Fruit fly (Drosophila melanogaster) whole organism, wandering third instar larva: Measurements from ENCODE around the gene Elp5.

Experiments used
- Abd-B ChIP-seq: fragments of >200 bp; optimal IDR thresholded peaks from 2 replicates; lab custom pipeline; 2017; ENCODE audit warnings: missing biosample characterization, missing genetic modification characterization
- CG32264 ChIP-seq: fragments of 200-800 bp; sonication (Bioruptor generic); optimal IDR thresholded peaks from 2 replicates; lab custom pipeline; 2016; ENCODE audit warnings: missing biosample characterization, missing genetic modification characterization
- CG9705 ChIP-seq: fragments of 200-800 bp; sonication (Bioruptor generic); optimal IDR thresholded peaks from 2 replicates; lab custom pipeline; 2018; ENCODE audit warnings: missing biosample characterization, mild to moderate bottlenecking, missing genetic modification characterization
- CrebA ChIP-seq: fragments of 200-800 bp; sonication (Bioruptor generic); optimal IDR thresholded peaks from 2 replicates; lab custom pipeline; 2016; ENCODE audit warnings: missing biosample characterization, mild to moderate bottlenecking, missing genetic modification characterization, borderline replicate concordance
- Dfd ChIP-seq: fragments of >200 bp; optimal IDR thresholded peaks from 2 replicates; lab custom pipeline; 2017; ENCODE audit warnings: missing biosample characterization, missing genetic modification characterization
- Dif ChIP-seq: fragments of 200-275, 200-300 bp; sonication (Bioruptor generic); optimal IDR thresholded peaks from 2 replicates; lab custom pipeline; 2018; ENCODE audit warnings: missing biosample characterization, missing genetic modification characterization; ENCODE audit not compliant: partially characterized antibody
- GATAd ChIP-seq: sonication (Bioruptor generic); optimal IDR thresholded peaks from 2 replicates; lab custom pipeline; 2016; ENCODE audit warnings: missing biosample characterization, missing genetic modification characterization
- HLH106 ChIP-seq: fragments of 200-800 bp; optimal IDR thresholded peaks from 3 replicates; lab custom pipeline; 2019; ENCODE audit warnings: missing biosample characterization, mild to moderate bottlenecking, missing genetic modification characterization, moderate library complexity
- Hnf4 ChIP-seq: fragments of 200-800 bp; sonication (Bioruptor generic); optimal IDR thresholded peaks from 2 replicates; lab custom pipeline; 2016; ENCODE audit warnings: missing biosample characterization, mild to moderate bottlenecking, missing genetic modification characterization
- Hr78 ChIP-seq: fragments of >200 bp; optimal IDR thresholded peaks from 2 replicates; lab custom pipeline; 2017; ENCODE audit warnings: missing biosample characterization, missing genetic modification characterization
- Hr83 ChIP-seq: fragments of 200-300 bp; sonication (Bioruptor generic); optimal IDR thresholded peaks from 2 replicates; lab custom pipeline; 2016; ENCODE audit warnings: missing biosample characterization, mild to moderate bottlenecking, missing genetic modification characterization, moderate library complexity; ENCODE audit not compliant: poor library complexity, severe bottlenecking
- Jra ChIP-seq: sonication (Bioruptor generic); optimal IDR thresholded peaks from 2 replicates; lab custom pipeline; 2016; ENCODE audit warnings: missing biosample characterization, missing genetic modification characterization
- Mio ChIP-seq: sonication (Bioruptor generic); optimal IDR thresholded peaks from 2 replicates; lab custom pipeline; 2016; ENCODE audit warnings: missing biosample characterization, missing genetic modification characterization
- Myc ChIP-seq: fragments of >200 bp; optimal IDR thresholded peaks from 2 replicates; lab custom pipeline; 2017
- N ChIP-seq: fragments of >200 bp; optimal IDR thresholded peaks from 2 replicates; lab custom pipeline; 2018; ENCODE audit warnings: missing biosample characterization, missing external identifiers, missing genetic modification characterization
- OdsH ChIP-seq: fragments of 200-800 bp; sonication (Bioruptor generic); optimal IDR thresholded peaks from 2 replicates; lab custom pipeline; 2016; ENCODE audit warnings: missing biosample characterization, mild to moderate bottlenecking, missing genetic modification characterization
- Rel ChIP-seq, 2 experiments: fragments of 200-800 bp; sonication (Bioruptor generic) in 1 of 2; optimal IDR thresholded peaks; 2 replicates in 1 of 2; 3 replicates in 1 of 2; lab custom pipeline; 2016 to 2019; ENCODE audit warnings: mild to moderate bottlenecking in 2 of 2, missing biosample characterization in 2 of 2, missing genetic modification characterization in 2 of 2, moderate library complexity in 1 of 2
- Sp1 ChIP-seq: fragments of 200-800 bp; sonication (Bioruptor generic); optimal IDR thresholded peaks from 3 replicates; lab custom pipeline; 2019; ENCODE audit warnings: missing biosample characterization, mild to moderate bottlenecking, missing genetic modification characterization, moderate library complexity
- Vsx2 ChIP-seq: fragments of 200-300, 225-300 bp; sonication (Bioruptor generic); optimal IDR thresholded peaks from 2 replicates; lab custom pipeline; 2018; ENCODE audit warnings: missing biosample characterization, missing genetic modification characterization; ENCODE audit not compliant: partially characterized antibody
- br ChIP-seq: fragments of 200-800 bp; sonication (Bioruptor generic); optimal IDR thresholded peaks from 2 replicates; lab custom pipeline; 2016; ENCODE audit warnings: missing biosample characterization, missing genetic modification characterization
- brk ChIP-seq: fragments of 200-800 bp; sonication (Bioruptor generic); optimal IDR thresholded peaks from 2 replicates; lab custom pipeline; 2016; ENCODE audit warnings: missing biosample characterization, mild to moderate bottlenecking, missing genetic modification characterization
- dl ChIP-seq, 2 experiments: fragments of 175-275, 200-275 bp in 1 of 2; fragments of 200-275 bp in 1 of 2; sonication (Bioruptor generic); optimal IDR thresholded peaks; lab custom pipeline; 2018; ENCODE audit warnings: mild to moderate bottlenecking in 2 of 2, missing biosample characterization in 2 of 2, missing genetic modification characterization in 2 of 2, moderate library complexity in 2 of 2; ENCODE audit not compliant: partially characterized antibody in 2 of 2, insufficient read depth in 1 of 2
- dmrt93B ChIP-seq: fragments of 200-800 bp; sonication (Bioruptor generic); optimal IDR thresholded peaks from 2 replicates; lab custom pipeline; 2018; ENCODE audit warnings: missing biosample characterization, mild to moderate bottlenecking, missing genetic modification characterization
- dsf ChIP-seq: sonication (Bioruptor generic); optimal IDR thresholded peaks from 2 replicates; lab custom pipeline; 2016; ENCODE audit warnings: missing biosample characterization, missing genetic modification characterization, borderline replicate concordance
- ey ChIP-seq: fragments of 200-800 bp; sonication (Bioruptor generic); optimal IDR thresholded peaks from 2 replicates; lab custom pipeline; 2016; ENCODE audit warnings: missing biosample characterization, missing genetic modification characterization
- foxo ChIP-seq, 2 experiments: fragments of 200-800 bp; sonication (Bioruptor generic); optimal IDR thresholded peaks; 2 replicates in 1 of 2; 3 replicates in 1 of 2; lab custom pipeline; 2016 to 2017; ENCODE audit warnings: missing biosample characterization in 2 of 2, missing genetic modification characterization in 2 of 2
- fru ChIP-seq: fragments of 200-800 bp; sonication (Bioruptor generic); optimal IDR thresholded peaks from 3 replicates; lab custom pipeline; 2016; ENCODE audit warnings: missing biosample characterization, mild to moderate bottlenecking, missing genetic modification characterization
- h ChIP-seq: fragments of 200-800 bp; sonication (Bioruptor generic); optimal IDR thresholded peaks from 3 replicates; lab custom pipeline; 2016; ENCODE audit warnings: missing biosample characterization, mild to moderate bottlenecking, missing genetic modification characterization
- jim ChIP-seq: fragments of 175-275, 200-325 bp; sonication (Bioruptor generic); optimal IDR thresholded peaks from 2 replicates; lab custom pipeline; 2016; ENCODE audit warnings: missing biosample characterization, mild to moderate bottlenecking, missing genetic modification characterization
- lola ChIP-seq: fragments of >200 bp; optimal IDR thresholded peaks from 2 replicates; lab custom pipeline; 2017; ENCODE audit warnings: missing biosample characterization, missing genetic modification characterization
- pan ChIP-seq: fragments of >200 bp; optimal IDR thresholded peaks from 2 replicates; lab custom pipeline; 2017
- psq ChIP-seq: fragments of 200-800 bp; sonication (Bioruptor generic); optimal IDR thresholded peaks from 3 replicates; lab custom pipeline; 2017; ENCODE audit warnings: missing biosample characterization, mild to moderate bottlenecking, missing genetic modification characterization, moderate library complexity
- rgr ChIP-seq: fragments of 200-800 bp; sonication (Bioruptor generic); optimal IDR thresholded peaks from 3 replicates; lab custom pipeline; 2016; ENCODE audit warnings: missing biosample characterization, mild to moderate bottlenecking, missing genetic modification characterization
- sage ChIP-seq: fragments of 200-800 bp; sonication (Bioruptor generic); optimal IDR thresholded peaks from 2 replicates; lab custom pipeline; 2016; ENCODE audit warnings: missing biosample characterization, mild to moderate bottlenecking, missing genetic modification characterization
- sv ChIP-seq: fragments of 200-800 bp; sonication (Bioruptor generic); optimal IDR thresholded peaks from 3 replicates; lab custom pipeline; 2016; ENCODE audit warnings: missing biosample characterization, missing genetic modification characterization
- tai ChIP-seq: sonication (Bioruptor generic); optimal IDR thresholded peaks from 2 replicates; lab custom pipeline; 2016; ENCODE audit warnings: missing biosample characterization, missing genetic modification characterization
- usp ChIP-seq: fragments of >200 bp; optimal IDR thresholded peaks from 2 replicates; lab custom pipeline; 2017; ENCODE audit warnings: missing biosample characterization, missing genetic modification characterization
- woc ChIP-seq: sonication (Bioruptor generic); optimal IDR thresholded peaks from 2 replicates; lab custom pipeline; 2016; ENCODE audit warnings: missing biosample characterization, mild to moderate bottlenecking, missing genetic modification characterization

The Elp5 gene

dm6 chr3L:2257412-2257862 is at the start of gene Elp5, which contains the start of gene CG1275:
Elp5 (plus strand) TSS chr3L:2257456.
CG1275 (minus strand) TSS chr3L:2257423.
- TF ChIP-seq woc (GFP tag; lab: Kevin White, UChicago) (peak; percentile 95), Vsx2 (GFP tag; lab: Kevin White, UChicago) (no peak), sv (peak; percentile 96), lola (GFP tag; lab: Kevin White, UChicago) (no peak), sage (peak; percentile 94), Mio (peak; percentile 91), h (peak; percentile 100), Hnf4 (GFP tag; lab: Kevin White, UChicago) (peak; percentile 98), tai (GFP tag; lab: Kevin White, UChicago) (no peak), usp (GFP tag; lab: Kevin White, UChicago) (no peak), dl (GFP tag; optimal IDR thresholded peaks at IDR 0.05; lab: Kevin White, UChicago; ENCODE audit: insufficient read depth in 1 of 2, partially characterized antibody in 2 of 2) (no peak), Jra (peak; percentile 97), Abd-B (GFP tag; lab: Kevin White, UChicago) (no peak), fru (GFP tag; lab: Kevin White, UChicago) (peak; percentile 97), brk (GFP tag; lab: Kevin White, UChicago) (no peak), jim (GFP tag; lab: Kevin White, UChicago) (peak; percentile 85), Dfd (GFP tag; lab: Kevin White, UChicago) (no peak), psq (GFP tag; lab: Kevin White, UChicago) (peak; percentile 95), HLH106 (tag; lab: Kevin White, UChicago) (peak; percentile 99), br (peak; percentile 99), Hr83 (peak; percentile 98), N (GFP tag; lab: Kevin White, UChicago) (no peak), dsf (no peak), OdsH (GFP tag; lab: Kevin White, UChicago) (peak; percentile 97), Myc (lab: Kevin White, UChicago) (peak; percentile 31), foxo (GFP tag; optimal IDR thresholded peaks at IDR 0.05; lab: Kevin White, UChicago) (peak; percentile 91 to 98), Hr78 (GFP tag; lab: Kevin White, UChicago) (no peak), Sp1 (GFP tag; lab: Kevin White, UChicago) (peak; percentile 98), dmrt93B (peak; percentile 95), GATAd (peak; percentile 95), Rel (GFP tag; optimal IDR thresholded peaks at IDR 0.05; lab: Kevin White, UChicago) (peak; percentile 95), Rel (tag; optimal IDR thresholded peaks at IDR 0.05; lab: Kevin White, UChicago) (peak; percentile 94), CG9705 (GFP tag; lab: Kevin White, UChicago) (peak; percentile 97), Dif (GFP tag; lab: Kevin White, UChicago) (no peak), CG32264 (GFP tag; lab: Kevin White, UChicago) (peak; percentile 96), pan (lab: Kevin White, UChicago) (no peak), rgr (GFP tag; lab: Kevin White, UChicago) (peak; percentile 99), ey (GFP tag; lab: Kevin White, UChicago) (peak; percentile 98), CrebA (GFP tag; lab: Kevin White, UChicago) (no peak)

dm6 chr3L:2212403-2212802 is 44.9 kb upstream of the Elp5 start, which contains the start of gene CG15878:
CG15878 (minus strand) TSS chr3L:2212503.
- TF ChIP-seq usp (GFP tag; lab: Kevin White, UChicago): no peak
- TF ChIP-seq CrebA (GFP tag; lab: Kevin White, UChicago): no peak
- no peak for TF ChIP-seq pan (lab: Kevin White, UChicago)
- no peak for TF ChIP-seq jim (GFP tag; lab: Kevin White, UChicago)
- TF ChIP-seq Hnf4 (GFP tag; lab: Kevin White, UChicago): no peak
- TF ChIP-seq Hr78 (GFP tag; lab: Kevin White, UChicago): no peak
- TF ChIP-seq fru (GFP tag; lab: Kevin White, UChicago): no peak
- TF ChIP-seq dsf: no peak
- no peak for TF ChIP-seq Rel (GFP tag; optimal IDR thresholded peaks at IDR 0.05; lab: Kevin White, UChicago)
- no peak for TF ChIP-seq Rel (tag; optimal IDR thresholded peaks at IDR 0.05; lab: Kevin White, UChicago)
- TF ChIP-seq CG9705 (GFP tag; lab: Kevin White, UChicago): no peak
- TF ChIP-seq br: no peak
- no peak for TF ChIP-seq Jra
